Worm (Caenorhabditis elegans) whole organism, young adult: ENCODE results near the gene asp-8.
"Not testable (repeated sequence)": the region's sequence is repeated elsewhere in the genome, so short reads cannot be mapped to it uniquely, and the experiment has no call there.

Experiments
- B0019.2 ChIP-seq: fragments of 200-800 bp; sonication (Bioruptor generic); conservative IDR thresholded peaks from 2 replicates; pipeline ENCODE4 v1.3.6; 2022; ENCODE audit warnings: missing genetic modification reagents, missing genetic modification characterization, missing compliant biosample characterization
- B0261.1 ChIP-seq: sonication (generic microtip); optimal IDR thresholded peaks from 2 replicates; lab custom pipeline; 2016; ENCODE audit warnings: mild to moderate bottlenecking, missing genetic modification characterization, moderate library complexity, missing compliant biosample characterization
- B0336.3 ChIP-seq: fragments of 200-800 bp; sonication (Bioruptor generic); IDR thresholded peaks from 2 replicates; pipeline ENCODE4 v1.3.6; 2022; ENCODE audit warnings: missing genetic modification characterization, missing compliant biosample characterization
- F33H1.4 ChIP-seq: fragments of 200-800 bp; sonication (Bioruptor generic); IDR thresholded peaks from 2 replicates; pipeline ENCODE4 v1.3.6; 2022; ENCODE audit warnings: missing genetic modification reagents, missing genetic modification characterization, missing compliant biosample characterization
- F57A8.1 ChIP-seq: fragments of 200-800 bp; sonication (Bioruptor generic); optimal IDR thresholded peaks from 2 replicates; lab custom pipeline; 2018; ENCODE audit warnings: mild to moderate bottlenecking, missing genetic modification characterization, moderate library complexity, missing compliant biosample characterization
- F57C9.4 ChIP-seq: sonication (generic microtip); optimal IDR thresholded peaks from 2 replicates; lab custom pipeline; 2017; ENCODE audit warnings: mild to moderate bottlenecking, missing genetic modification characterization, missing compliant biosample characterization
- T26A5.8 ChIP-seq: sonication (generic microtip); optimal IDR thresholded peaks from 2 replicates; lab custom pipeline; 2016; ENCODE audit warnings: missing genetic modification characterization, missing compliant biosample characterization
- Y56A3A.18 ChIP-seq: fragments of 200-800 bp; sonication (Bioruptor generic); IDR thresholded peaks from 2 replicates; pipeline ENCODE4 v1.3.6; 2022; ENCODE audit warnings: missing genetic modification reagents, missing genetic modification characterization, missing compliant biosample characterization
- Y79H2A.3 ChIP-seq: fragments of 200-800 bp; sonication (Bioruptor generic); conservative IDR thresholded peaks from 2 replicates; pipeline ENCODE4 v1.3.6; 2022; ENCODE audit warnings: missing genetic modification reagents, missing genetic modification characterization, missing compliant biosample characterization
- akir-1 ChIP-seq: fragments of 200-800 bp; sonication (Bioruptor generic); optimal IDR thresholded peaks from 2 replicates; lab custom pipeline; 2018; ENCODE audit warnings: mild to moderate bottlenecking, missing genetic modification characterization, moderate library complexity, missing compliant biosample characterization
- aptf-2 ChIP-seq: fragments of 200-800 bp; sonication (Bioruptor generic); conservative IDR thresholded peaks from 2 replicates; pipeline ENCODE4 v1.3.6; 2022; ENCODE audit warnings: missing genetic modification reagents, missing genetic modification characterization, missing compliant biosample characterization
- atf-7 ChIP-seq: sonication (generic microtip); optimal IDR thresholded peaks from 2 replicates; lab custom pipeline; 2017; ENCODE audit warnings: mild to moderate bottlenecking, missing genetic modification characterization, missing compliant biosample characterization
- attf-3 ChIP-seq: fragments of 200-800 bp; sonication (Bioruptor generic); conservative IDR thresholded peaks from 2 replicates; pipeline ENCODE4 v1.3.6; 2022; ENCODE audit warnings: missing genetic modification reagents, missing genetic modification characterization, missing compliant biosample characterization
- attf-5 ChIP-seq: fragments of 200-800 bp; sonication (Bioruptor generic); optimal IDR thresholded peaks from 2 replicates; lab custom pipeline; 2018; ENCODE audit warnings: mild to moderate bottlenecking, missing genetic modification characterization, missing compliant biosample characterization
- attf-6 ChIP-seq: fragments of 200-800 bp; sonication (Bioruptor generic); IDR thresholded peaks from 2 replicates; pipeline ENCODE4 v1.3.6; 2022; ENCODE audit warnings: missing genetic modification reagents, missing genetic modification characterization, missing compliant biosample characterization
- bed-1 ChIP-seq: fragments of 200-800 bp; sonication (Bioruptor generic); IDR thresholded peaks from 2 replicates; pipeline ENCODE4 v1.3.6; 2022; ENCODE audit warnings: missing genetic modification reagents, missing genetic modification characterization, missing compliant biosample characterization
- ccch-3 ChIP-seq: fragments of 200-800 bp; sonication (Bioruptor generic); optimal IDR thresholded peaks from 2 replicates; lab custom pipeline; 2018; ENCODE audit warnings: mild to moderate bottlenecking, missing genetic modification characterization, missing compliant biosample characterization
- cebp-1 ChIP-seq, 2 experiments: fragments of 200-800 bp in 1 of 2; sonication (Bioruptor generic) in 1 of 2; sonication (generic microtip) in 1 of 2; IDR thresholded peaks in 1 of 2; optimal IDR thresholded peaks in 1 of 2; 2 replicates each; pipeline versions ENCODE4 v1.3.6 to Lab custom; 2017 to 2022; ENCODE audit warnings: missing compliant biosample characterization in 2 of 2, missing genetic modification characterization in 2 of 2, mild to moderate bottlenecking in 1 of 2, missing genetic modification reagents in 1 of 2, moderate library complexity in 1 of 2
- chd-7 ChIP-seq: sonication (generic microtip); optimal IDR thresholded peaks from 2 replicates; lab custom pipeline; 2016; ENCODE audit warnings: mild to moderate bottlenecking, missing genetic modification characterization, moderate library complexity, missing compliant biosample characterization
- dpl-1 ChIP-seq: fragments of 150-350 bp; optimal IDR thresholded peaks from 2 replicates; lab custom pipeline; 2014; ENCODE audit warnings: missing biosample characterization, missing genetic modification reagents, missing genetic modification characterization
- egl-18 ChIP-seq: fragments of 200-800 bp; sonication (Bioruptor generic); IDR thresholded peaks from 2 replicates; pipeline ENCODE4 v1.3.6; 2022; ENCODE audit warnings: missing genetic modification reagents, missing genetic modification characterization, missing compliant biosample characterization
- ekl-4 ChIP-seq: fragments of 200-800 bp; sonication (Bioruptor generic); IDR thresholded peaks from 2 replicates; pipeline ENCODE4 v1.3.6; 2022; ENCODE audit warnings: missing genetic modification reagents, missing genetic modification characterization, missing compliant biosample characterization
- him-1 ChIP-seq: sonication (generic microtip); optimal IDR thresholded peaks from 2 replicates; lab custom pipeline; 2016; ENCODE audit warnings: missing genotype, missing genetic modification reagents, missing genetic modification characterization, missing compliant biosample characterization
- hlh-12 ChIP-seq: sonication (generic microtip); optimal IDR thresholded peaks from 2 replicates; lab custom pipeline; 2016; ENCODE audit warnings: missing genetic modification characterization, missing compliant biosample characterization
- hlh-26 ChIP-seq: fragments of 200-800 bp; sonication (Bioruptor generic); conservative IDR thresholded peaks from 2 replicates; pipeline ENCODE4 v1.3.6; 2022; ENCODE audit warnings: missing genetic modification reagents, missing genetic modification characterization, missing compliant biosample characterization
- hmg-20 ChIP-seq: fragments of 200-800 bp; sonication (Bioruptor generic); IDR thresholded peaks from 2 replicates; pipeline ENCODE4 v1.3.6; 2022; ENCODE audit warnings: missing genetic modification reagents, missing genetic modification characterization, missing compliant biosample characterization
- hsf-1 ChIP-seq: fragments of 200-800 bp; sonication (Bioruptor generic); IDR thresholded peaks from 2 replicates; pipeline ENCODE4 v1.3.6; 2022; ENCODE audit warnings: missing genetic modification reagents, missing genetic modification characterization, missing compliant biosample characterization
- lag-1 ChIP-seq: fragments of 200-800 bp; sonication (Bioruptor generic); IDR thresholded peaks from 2 replicates; pipeline ENCODE4 v1.3.6; 2022; ENCODE audit warnings: missing genetic modification reagents, missing genetic modification characterization, missing compliant biosample characterization
- lin-26 ChIP-seq: fragments of 200-800 bp; sonication (Bioruptor generic); IDR thresholded peaks from 2 replicates; pipeline ENCODE4 v1.3.6; 2022; ENCODE audit warnings: missing genetic modification reagents, missing genetic modification characterization, missing compliant biosample characterization
- lin-35 ChIP-seq, 3 experiments: fragments of 150-350 bp in 2 of 3; sonication (generic microtip) in 1 of 3; optimal IDR thresholded peaks; 2 replicates each; lab custom pipeline; 2014 to 2018; ENCODE audit warnings: missing biosample characterization in 3 of 3, missing genetic modification characterization in 3 of 3, missing genetic modification reagents in 3 of 3
- lin-54 ChIP-seq: fragments of 200-800 bp; sonication (Bioruptor generic); optimal IDR thresholded peaks from 2 replicates; lab custom pipeline; 2018; ENCODE audit warnings: mild to moderate bottlenecking, missing genetic modification characterization, missing compliant biosample characterization
- madf-3 ChIP-seq: fragments of 200-800 bp; sonication (Bioruptor generic); IDR thresholded peaks from 2 replicates; pipeline ENCODE4 v1.3.6; 2022; ENCODE audit warnings: missing genetic modification reagents, missing genetic modification characterization, missing compliant biosample characterization
- mes-4 ChIP-seq: sonication (generic microtip); optimal IDR thresholded peaks from 2 replicates; lab custom pipeline; 2016; ENCODE audit warnings: missing genotype, missing genetic modification characterization, missing compliant biosample characterization
- nhr-27 ChIP-seq: fragments of 200-800 bp; sonication (Bioruptor generic); optimal IDR thresholded peaks from 2 replicates; lab custom pipeline; 2018; ENCODE audit warnings: mild to moderate bottlenecking, missing genetic modification characterization, moderate library complexity, missing compliant biosample characterization
- nhr-90 ChIP-seq: sonication (generic microtip); optimal IDR thresholded peaks from 2 replicates; lab custom pipeline; 2016; ENCODE audit warnings: missing genotype, mild to moderate bottlenecking, missing genetic modification characterization, missing compliant biosample characterization
- rpc-1 ChIP-seq, 2 experiments: fragments of 150-350 bp in 1 of 2; sonication (generic microtip) in 1 of 2; optimal IDR thresholded peaks; 2 replicates each; lab custom pipeline; 2014 to 2018; ENCODE audit warnings: missing biosample characterization in 1 of 2, missing genetic modification characterization in 1 of 2, missing genetic modification reagents in 1 of 2, missing genotype in 1 of 2
- unc-62 ChIP-seq: fragments of 150-350 bp; optimal IDR thresholded peaks from 2 replicates; lab custom pipeline; 2014; ENCODE audit warnings: missing biosample characterization, missing genetic modification reagents, missing genetic modification characterization
- zfh-2 ChIP-seq: fragments of 200-800 bp; sonication (Bioruptor generic); conservative IDR thresholded peaks from 2 replicates; pipeline ENCODE4 v1.3.6; 2022; ENCODE audit warnings: missing genetic modification reagents, missing genetic modification characterization, missing compliant biosample characterization
- ztf-3 ChIP-seq: fragments of 200-800 bp; sonication (Bioruptor generic); optimal IDR thresholded peaks from 2 replicates; lab custom pipeline; 2018; ENCODE audit warnings: mild to moderate bottlenecking, missing genetic modification characterization, missing compliant biosample characterization

The asp-8 gene

DNA sequence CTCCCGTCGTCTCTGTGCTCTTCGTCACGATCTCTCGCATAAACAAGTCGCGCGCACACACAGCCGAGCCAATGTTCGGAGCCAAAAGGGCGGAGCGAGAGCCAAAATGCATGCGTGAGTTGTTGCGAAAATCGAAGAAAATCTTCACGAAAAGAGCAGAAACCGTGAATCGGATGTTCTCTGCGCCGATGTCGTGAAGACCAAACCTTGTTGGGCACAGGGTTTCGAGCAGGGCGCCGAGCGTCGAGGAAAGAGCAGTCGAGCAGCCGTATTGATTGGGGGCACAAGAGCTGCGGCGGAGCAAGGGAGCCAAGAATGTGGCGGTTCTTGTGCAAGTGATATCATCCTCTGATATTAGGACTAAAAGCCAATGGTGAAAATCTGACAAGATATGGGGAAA is 22.0 kb downstream of the asp-8 start:
- TF ChIP-seq F57C9.4 (tag; lab: Kevin White, UChicago) (no peak), B0019.2 (GFP tag; lab: Robert Waterston, UW) (no peak), B0261.1 (tag; lab: Kevin White, UChicago) (no peak), madf-3 (0 out of 2 replicates have a peak, but pooled peaks have one; percentile 17), zfh-2 (GFP tag; lab: Robert Waterston, UW) (peak; percentile 78)

- TF ChIP-seq hmg-20 (GFP tag; lab: Robert Waterston, UW), result no peak
- TF ChIP-seq B0336.3 (GFP tag; lab: Robert Waterston, UW), result no peak
- no peak for TF ChIP-seq lin-54 (GFP tag; lab: Kevin White, UChicago)
- TF ChIP-seq ccch-3, result no peak
- TF ChIP-seq bed-1 (GFP tag; lab: Robert Waterston, UW), result no peak
These were observed 29.9 kb downstream of the asp-8 start, which contains the start of gene C50H11.8 for ce11 chrV:3054254-3054653. TSS of gene C50H11.8 (plus strand) at chrV:3054554.

DNA sequence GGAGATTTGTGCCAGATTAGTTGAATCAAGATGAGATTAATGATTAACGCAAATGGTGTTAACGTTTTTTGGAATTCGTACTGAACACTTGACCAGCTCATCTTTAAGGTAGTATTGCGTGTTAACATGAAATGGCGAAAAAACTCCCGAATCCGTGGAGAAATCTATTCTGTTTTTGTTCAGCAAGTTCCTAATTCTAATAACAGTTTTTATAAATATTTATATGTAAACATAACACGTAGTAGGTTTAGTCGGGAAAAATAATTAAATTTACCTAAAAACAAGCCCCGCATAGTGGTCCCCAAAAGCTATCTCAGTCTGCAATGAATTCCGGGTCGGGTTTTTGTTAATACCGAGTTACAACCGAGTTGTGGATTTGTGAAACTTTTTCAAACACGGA is 34.6 kb downstream of the asp-8 start, which contains the start of gene str-244:
Gene str-244, minus strand, starts transcription at position 101 of the 400 bp plus-strand sequence.
- TF ChIP-seq attf-6 (GFP tag; lab: Robert Waterston, UW) (no peak), attf-5 (GFP tag; lab: Kevin White, UChicago) (no peak), ekl-4 (no peak), F57A8.1 (GFP tag; lab: Kevin White, UChicago) (no peak), Y79H2A.3 (GFP tag; lab: Robert Waterston, UW) (no peak), mes-4 (tag; lab: Kevin White, UChicago) (no peak), atf-7 (tag; lab: Kevin White, UChicago) (no peak), chd-7 (no peak), T26A5.8 (tag; lab: Kevin White, UChicago) (no peak), hlh-26 (GFP tag; lab: Robert Waterston, UW) (no peak), hsf-1 (GFP tag; lab: Robert Waterston, UW) (no peak), him-1 (no peak), akir-1 (GFP tag; lab: Kevin White, UChicago) (no peak), B0019.2 (GFP tag; lab: Robert Waterston, UW) (no peak), nhr-90 (tag; lab: Kevin White, UChicago) (no peak), lag-1 (no peak), hmg-20 (GFP tag; lab: Robert Waterston, UW) (no peak)

DNA sequence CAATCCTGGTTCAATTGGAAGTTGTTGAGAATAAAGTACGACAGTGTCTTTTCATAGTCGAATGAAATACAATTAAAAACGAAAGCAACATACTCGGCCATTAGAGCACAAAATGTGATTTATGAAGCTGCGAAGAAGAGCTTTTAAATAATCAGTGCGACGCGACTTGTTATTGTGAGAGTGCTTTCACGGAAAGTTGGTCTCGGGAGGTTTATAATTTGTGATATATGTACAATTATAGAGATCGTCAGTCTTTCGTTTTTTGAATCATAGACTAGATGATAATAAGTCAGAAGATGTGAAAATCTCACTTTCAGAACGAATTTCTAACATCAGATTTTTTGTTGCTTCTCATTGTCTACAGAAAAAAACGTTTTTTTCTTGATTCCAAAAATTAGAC is 37.7 kb downstream of the asp-8 start, which contains the start of gene srt-15:
Gene srt-15, minus strand, starts transcription at position 101 of the 400 bp plus-strand sequence.
- TF ChIP-seq ccch-3 (no peak), hlh-26 (GFP tag; lab: Robert Waterston, UW) (no peak)

DNA sequence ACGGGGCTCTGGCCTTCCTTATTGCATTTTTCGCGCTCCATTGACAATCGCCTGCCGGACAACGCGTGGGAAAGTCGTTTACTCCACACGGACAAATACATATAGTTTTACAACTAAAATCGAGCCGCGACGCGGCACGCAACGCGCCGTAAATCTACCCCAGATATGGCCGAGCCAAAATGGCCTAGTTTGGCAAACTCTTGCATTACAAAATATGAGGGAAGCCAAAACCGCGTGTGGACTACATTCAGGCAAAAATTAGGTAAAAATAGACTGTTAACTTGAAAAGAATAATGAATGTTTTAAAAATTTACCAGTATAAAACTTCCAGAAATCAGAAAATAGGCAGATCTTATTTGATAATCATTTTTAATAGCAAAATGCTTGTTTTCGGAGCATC is 40.1 kb downstream of the asp-8 start, which contains the start of gene srt-16:
Gene srt-16, minus strand, starts transcription at position 101 of the 400 bp plus-strand sequence.
- not testable (repeated sequence) for TF ChIP-seq hlh-12; cebp-1 (GFP tag; IDR thresholded peaks at IDR 0.05; lab: Robert Waterston, UW); cebp-1 (tag; optimal IDR thresholded peaks at IDR 0.05; lab: Kevin White, UChicago); lin-35 (GFP tag; optimal IDR thresholded peaks at IDR 0.05; lab: Kevin White, UChicago)

ce11 chrV:3065928-3066327 is 41.6 kb downstream of the asp-8 start, which contains the start of gene srh-185:
TSS of gene srh-185 (plus strand) at chrV:3066228.
- TF ChIP-seq aptf-2 (GFP tag; lab: Robert Waterston, UW), result no peak
- no peak for TF ChIP-seq unc-62
- TF ChIP-seq ztf-3 (GFP tag; lab: Kevin White, UChicago), result no peak
- no peak for TF ChIP-seq atf-7 (tag; lab: Kevin White, UChicago)
- no peak for TF ChIP-seq dpl-1 (GFP tag; lab: Kevin White, UChicago)
- no peak for TF ChIP-seq hmg-20 (GFP tag; lab: Robert Waterston, UW)
- no peak for TF ChIP-seq F33H1.4 (GFP tag; lab: Robert Waterston, UW)
- TF ChIP-seq Y56A3A.18, result no peak
- TF ChIP-seq attf-6 (GFP tag; lab: Robert Waterston, UW), result no peak
- TF ChIP-seq nhr-27 (tag; lab: Kevin White, UChicago), result no peak
- TF ChIP-seq attf-3, result no peak
- no peak for TF ChIP-seq F57A8.1 (GFP tag; lab: Kevin White, UChicago)
- TF ChIP-seq lin-26, result no peak
- TF ChIP-seq egl-18 (GFP tag; lab: Robert Waterston, UW), result no peak
- no peak for TF ChIP-seq rpc-1 (optimal IDR thresholded peaks at IDR 0.05; lab: Kevin White, UChicago)
- TF ChIP-seq rpc-1 (tag; optimal IDR thresholded peaks at IDR 0.05; lab: Kevin White, UChicago), result no peak
